Fruit fly (Drosophila melanogaster) whole organism, embryonic: Measurements from ENCODE around the gene CG13667.

Source experiments
- Antp ChIP-seq: fragments of 200-800 bp; sonication (Bioruptor generic); optimal IDR thresholded peaks from 3 replicates; lab custom pipeline; 2016; ENCODE audit warnings: missing biosample characterization, missing genetic modification characterization
- CG10147 ChIP-seq: fragments of 200-800 bp; sonication (Bioruptor generic); optimal IDR thresholded peaks from 2 replicates; lab custom pipeline; 2019; ENCODE audit warnings: missing biosample characterization, mild to moderate bottlenecking, missing genetic modification characterization, moderate library complexity
- CG10366 ChIP-seq: fragments of 200-800 bp; sonication (Bioruptor generic); IDR thresholded peaks from 2 replicates; pipeline ENCODE4 v1.3.6; 2022; ENCODE audit warnings: missing biosample characterization, missing genetic modification characterization
- CG11398 ChIP-seq: fragments of 200-800 bp; sonication (Bioruptor generic); optimal IDR thresholded peaks from 2 replicates; lab custom pipeline; 2016; ENCODE audit warnings: missing biosample characterization, missing genetic modification characterization
- CG13296 ChIP-seq: fragments of 200-800 bp; sonication (Bioruptor generic); optimal IDR thresholded peaks from 3 replicates; lab custom pipeline; 2018; ENCODE audit warnings: missing biosample characterization, mild to moderate bottlenecking, missing genetic modification characterization
- CG15073 ChIP-seq: fragments of 200-800 bp; sonication (Bioruptor generic); optimal IDR thresholded peaks from 2 replicates; lab custom pipeline; 2016; ENCODE audit warnings: missing biosample characterization, missing genetic modification characterization
- CG15601 ChIP-seq: fragments of 200-800 bp; sonication (Bioruptor generic); optimal IDR thresholded peaks from 3 replicates; lab custom pipeline; 2019; ENCODE audit warnings: missing biosample characterization, mild to moderate bottlenecking, missing genetic modification characterization, moderate library complexity
- CG1603 ChIP-seq: fragments of 200-800 bp; sonication (Bioruptor generic); optimal IDR thresholded peaks from 2 replicates; lab custom pipeline; 2019; ENCODE audit warnings: missing biosample characterization, mild to moderate bottlenecking, missing genetic modification characterization, moderate library complexity
- CG16813 ChIP-seq: fragments of 200-800 bp; sonication (Bioruptor generic); IDR thresholded peaks from 3 replicates; pipeline ENCODE4 v1.3.6; 2022; ENCODE audit warnings: missing biosample characterization, missing genetic modification characterization; ENCODE audit not compliant: partially characterized antibody
- CG16815 ChIP-seq: fragments of 200-800 bp; sonication (Bioruptor generic); optimal IDR thresholded peaks from 3 replicates; lab custom pipeline; 2017; ENCODE audit warnings: missing biosample characterization, mild to moderate bottlenecking, missing genetic modification characterization
- CG17361 ChIP-seq: fragments of 200-800 bp; sonication (Bioruptor generic); IDR thresholded peaks from 3 replicates; pipeline ENCODE4 v1.3.6; 2022; ENCODE audit warnings: missing biosample characterization, missing genetic modification characterization
- CG17385 ChIP-seq: fragments of 200-800 bp; sonication (Bioruptor generic); optimal IDR thresholded peaks from 3 replicates; lab custom pipeline; 2018; ENCODE audit warnings: missing biosample characterization, mild to moderate bottlenecking, missing genetic modification characterization
- CG32767 ChIP-seq: fragments of 200-800 bp; sonication (Bioruptor generic); IDR thresholded peaks from 2 replicates; pipeline ENCODE4 v1.3.6; 2022; ENCODE audit warnings: missing biosample characterization, missing genetic modification characterization
- CG42726 ChIP-seq: fragments of 200-800 bp; sonication (Bioruptor generic); IDR thresholded peaks from 2 replicates; pipeline ENCODE4 v1.3.6; 2022; ENCODE audit warnings: missing biosample characterization, missing genetic modification characterization; ENCODE audit not compliant: partially characterized antibody
- CG5180 ChIP-seq: fragments of 200-800 bp; sonication (Bioruptor generic); optimal IDR thresholded peaks from 3 replicates; lab custom pipeline; 2017; ENCODE audit warnings: missing biosample characterization, missing genetic modification characterization, mild to moderate bottlenecking, moderate library complexity, missing genetic modification reagents
- CG6765 ChIP-seq: fragments of 200-800 bp; sonication (Bioruptor generic); optimal IDR thresholded peaks from 3 replicates; lab custom pipeline; 2017; ENCODE audit warnings: missing biosample characterization, mild to moderate bottlenecking, missing genetic modification characterization
- CG6791 ChIP-seq: fragments of 200-800 bp; sonication (Bioruptor generic); IDR thresholded peaks from 3 replicates; pipeline ENCODE4 v1.3.6; 2022; ENCODE audit warnings: missing biosample characterization, missing genetic modification characterization; ENCODE audit not compliant: partially characterized antibody
- CG7357 ChIP-seq: fragments of 200-800 bp; sonication (Bioruptor generic); IDR thresholded peaks from 3 replicates; pipeline ENCODE4 v1.3.6; 2022; ENCODE audit warnings: missing biosample characterization, missing genetic modification characterization
- CG7839 ChIP-seq: fragments of 200-800 bp; sonication (Bioruptor generic); optimal IDR thresholded peaks from 3 replicates; lab custom pipeline; 2018; ENCODE audit warnings: missing biosample characterization, mild to moderate bottlenecking, missing genetic modification characterization, moderate library complexity
- CG8089 ChIP-seq: fragments of 200-800 bp; sonication (Bioruptor generic); optimal IDR thresholded peaks from 3 replicates; lab custom pipeline; 2016; ENCODE audit warnings: missing biosample characterization, missing genetic modification characterization
- CHES-1-like ChIP-seq: fragments of 200-800 bp; sonication (Bioruptor generic); optimal IDR thresholded peaks from 2 replicates; lab custom pipeline; 2016; ENCODE audit warnings: missing biosample characterization, missing genetic modification characterization
- Doc3 ChIP-seq: fragments of 200-800 bp; sonication (Bioruptor generic); IDR thresholded peaks from 3 replicates; pipeline ENCODE4 v1.3.6; 2022; ENCODE audit warnings: missing biosample characterization, missing genetic modification characterization; ENCODE audit not compliant: partially characterized antibody
- Hr78 ChIP-seq, 2 experiments: fragments of 200-800 bp in 1 of 2; fragments of >200 bp in 1 of 2; sonication (Bioruptor generic) in 1 of 2; optimal IDR thresholded peaks; 2 replicates each; lab custom pipeline; 2017 to 2019; ENCODE audit warnings: missing biosample characterization in 2 of 2, missing genetic modification characterization in 2 of 2, mild to moderate bottlenecking in 1 of 2, moderate library complexity in 1 of 2
- Hsf ChIP-seq: fragments of 200-800 bp; sonication (Bioruptor generic); optimal IDR thresholded peaks from 3 replicates; lab custom pipeline; 2016; ENCODE audit warnings: missing biosample characterization, missing genetic modification characterization
- NfI ChIP-seq: fragments of 200-800 bp; sonication (Bioruptor generic); optimal IDR thresholded peaks from 3 replicates; lab custom pipeline; 2018; ENCODE audit warnings: missing biosample characterization, mild to moderate bottlenecking, missing genetic modification characterization, moderate library complexity
- Oaz ChIP-seq: fragments of 200-800 bp; sonication (Bioruptor generic); IDR thresholded peaks from 2 replicates; pipeline ENCODE4 v1.3.6; 2022; ENCODE audit warnings: missing biosample characterization, missing genetic modification characterization
- Optix ChIP-seq: fragments of 200-800 bp; sonication (Bioruptor generic); IDR thresholded peaks from 3 replicates; pipeline ENCODE4 v1.3.6; 2022; ENCODE audit warnings: missing biosample characterization, missing genetic modification characterization
- Sry-δ ChIP-seq: fragments of 200-800 bp; sonication (Bioruptor generic); optimal IDR thresholded peaks from 2 replicates; lab custom pipeline; 2016; ENCODE audit warnings: missing biosample characterization, missing genetic modification characterization
- Stat92E ChIP-seq, 3 experiments: fragments of >200 bp in 2 of 3; fragments of 200-800 bp in 1 of 3; sonication (Bioruptor generic) in 1 of 3; optimal IDR thresholded peaks; 2 replicates each; lab custom pipeline; 2017 to 2019; ENCODE audit warnings: missing biosample characterization in 3 of 3, missing genetic modification characterization in 3 of 3, mild to moderate bottlenecking in 1 of 3, moderate library complexity in 1 of 3
- Tbp ChIP-seq: fragments of >200 bp; optimal IDR thresholded peaks from 2 replicates; lab custom pipeline; 2018; ENCODE audit warnings: missing biosample characterization, missing genetic modification characterization
- Vsx1 ChIP-seq: fragments of 200-800 bp; sonication (Bioruptor generic); optimal IDR thresholded peaks from 2 replicates; lab custom pipeline; 2017; ENCODE audit warnings: missing biosample characterization, mild to moderate bottlenecking, missing genetic modification characterization, missing genetic modification reagents
- bab2 ChIP-seq: fragments of 200-800 bp; sonication (Bioruptor generic); optimal IDR thresholded peaks from 2 replicates; lab custom pipeline; 2016; ENCODE audit warnings: missing biosample characterization, missing genetic modification characterization
- cad ChIP-seq: fragments of >200 bp; optimal IDR thresholded peaks from 2 replicates; lab custom pipeline; 2017; ENCODE audit warnings: missing biosample characterization, missing genetic modification characterization
- chinmo ChIP-seq: fragments of 200-800 bp; sonication (Bioruptor generic); IDR thresholded peaks from 4 replicates; pipeline ENCODE4 v1.3.6; 2022; ENCODE audit warnings: missing biosample characterization, missing genetic modification characterization; ENCODE audit not compliant: partially characterized antibody
- ci ChIP-seq: fragments of 200-800 bp; sonication (Bioruptor generic); IDR thresholded peaks from 3 replicates; pipeline ENCODE4 v1.3.6; 2022; ENCODE audit warnings: missing biosample characterization, missing genetic modification characterization
- croc ChIP-seq: fragments of 200-800 bp; sonication (Bioruptor generic); conservative IDR thresholded peaks from 3 replicates; pipeline ENCODE4 v1.3.6; 2022; ENCODE audit warnings: missing biosample characterization, missing genetic modification characterization
- hbn ChIP-seq: fragments of 200-800 bp; sonication (Bioruptor generic); IDR thresholded peaks from 2 replicates; pipeline ENCODE4 v1.3.6; 2022; ENCODE audit warnings: missing biosample characterization, missing genetic modification characterization; ENCODE audit not compliant: partially characterized antibody
- klu ChIP-seq: fragments of 200-800 bp; sonication (Bioruptor generic); IDR thresholded peaks from 2 replicates; pipeline ENCODE4 v1.3.6; 2022; ENCODE audit warnings: missing biosample characterization, missing genetic modification characterization
- lbe ChIP-seq: fragments of 200-800 bp; sonication (Bioruptor generic); optimal IDR thresholded peaks from 2 replicates; lab custom pipeline; 2016; ENCODE audit warnings: missing biosample characterization, mild to moderate bottlenecking, missing genetic modification characterization
- lmd ChIP-seq: fragments of 200-800 bp; sonication (Bioruptor generic); IDR thresholded peaks from 2 replicates; pipeline ENCODE4 v1.3.6; 2022; ENCODE audit warnings: missing biosample characterization, missing genetic modification characterization
- mirr ChIP-seq: fragments of 200-800 bp; sonication (Bioruptor generic); optimal IDR thresholded peaks from 3 replicates; lab custom pipeline; 2018; ENCODE audit warnings: missing biosample characterization, mild to moderate bottlenecking, missing genetic modification characterization
- org-1 ChIP-seq: fragments of 200-800 bp; sonication (Bioruptor generic); optimal IDR thresholded peaks from 2 replicates; lab custom pipeline; 2017; ENCODE audit warnings: missing biosample characterization, missing genetic modification characterization
- pfk ChIP-seq: fragments of 200-800 bp; sonication (Bioruptor generic); optimal IDR thresholded peaks from 2 replicates; lab custom pipeline; 2018; ENCODE audit warnings: missing biosample characterization, mild to moderate bottlenecking, missing genetic modification characterization, moderate library complexity
- sc ChIP-seq, 3 experiments: fragments of >200 bp in 2 of 3; fragments of 200-800 bp in 1 of 3; sonication (Bioruptor generic) in 1 of 3; optimal IDR thresholded peaks; 2 replicates in 2 of 3; 3 replicates in 1 of 3; lab custom pipeline; 2017; ENCODE audit warnings: mild to moderate bottlenecking in 1 of 3, missing biosample characterization in 1 of 3, missing genetic modification characterization in 1 of 3, missing genetic modification reagents in 1 of 3
- seq ChIP-seq: fragments of 200-800 bp; sonication (Bioruptor generic); IDR thresholded peaks from 2 replicates; pipeline ENCODE4 v1.3.6; 2022; ENCODE audit warnings: missing biosample characterization, missing genetic modification characterization
- slp2 ChIP-seq: fragments of 200-800 bp; sonication (Bioruptor generic); optimal IDR thresholded peaks from 2 replicates; lab custom pipeline; 2016; ENCODE audit warnings: missing biosample characterization, missing genetic modification characterization
- tap ChIP-seq: fragments of 200-800 bp; optimal IDR thresholded peaks from 3 replicates; lab custom pipeline; 2019; ENCODE audit warnings: missing biosample characterization, mild to moderate bottlenecking, missing genetic modification characterization, moderate library complexity
- tgo ChIP-seq: fragments of 200-800 bp; sonication (Bioruptor generic); IDR thresholded peaks from 3 replicates; pipeline ENCODE4 v1.3.6; 2022; ENCODE audit warnings: missing biosample characterization, missing genetic modification characterization
- zfh2 ChIP-seq: fragments of 200-800 bp; sonication (Bioruptor generic); optimal IDR thresholded peaks from 2 replicates; lab custom pipeline; 2016; ENCODE audit warnings: missing biosample characterization, missing genetic modification characterization

Gene CG13667

dm6 chr3L:8398763-8399445 lies 6.3 kb upstream of the CG13667 start (continued):
- TF ChIP-seq klu (GFP tag; lab: Robert Waterston, UW) = no peak
- TF ChIP-seq CG17385 = peak; percentile 35
- no peak for TF ChIP-seq CG15601 (tag; lab: Kevin White, UChicago)
- TF ChIP-seq CG13296 (GFP tag; lab: Kevin White, UChicago) = no peak
- TF ChIP-seq Antp = peak; percentile 34
- TF ChIP-seq org-1 (GFP tag; lab: Kevin White, UChicago) = no peak
- TF ChIP-seq sc (optimal IDR thresholded peaks at IDR 0.05; lab: Kevin White, UChicago) = no peak
- TF ChIP-seq sc (GFP tag; optimal IDR thresholded peaks at IDR 0.05; lab: Kevin White, UChicago) = no peak
- peak; percentile 36 for TF ChIP-seq Hsf
- no peak for TF ChIP-seq Doc3
- TF ChIP-seq NfI = no peak
- TF ChIP-seq Optix (GFP tag; lab: Robert Waterston, UW) = no peak; the same call in 1 of the 3 replicates
- 0 out of 3 replicates have a peak, but pooled peaks have one; percentile 25 for TF ChIP-seq CG6791 (GFP tag; lab: Robert Waterston, UW)
- TF ChIP-seq CG15073 = no peak
- no peak for TF ChIP-seq Vsx1
- no peak for TF ChIP-seq CG32767 (GFP tag; lab: Robert Waterston, UW)
- TF ChIP-seq CG7357 (GFP tag; lab: Robert Waterston, UW) = no peak
- no peak for TF ChIP-seq CG5180 (GFP tag; lab: Kevin White, UChicago)
- TF ChIP-seq CG8089 (GFP tag; lab: Kevin White, UChicago) = no peak
- TF ChIP-seq lbe (GFP tag; lab: Kevin White, UChicago) = peak; percentile 68
- no peak for TF ChIP-seq Stat92E (GFP tag; optimal IDR thresholded peaks at IDR 0.05; lab: Kevin White, UChicago)
- no peak for TF ChIP-seq pfk (GFP tag; lab: Kevin White, UChicago)
- TF ChIP-seq chinmo = no peak
- no peak for TF ChIP-seq cad (GFP tag; lab: Kevin White, UChicago)
- no peak for TF ChIP-seq CHES-1-like (GFP tag; lab: Kevin White, UChicago)
- no peak for TF ChIP-seq CG10147 (GFP tag; lab: Kevin White, UChicago)
- no peak for TF ChIP-seq slp2 (GFP tag; lab: Kevin White, UChicago)
- no peak for TF ChIP-seq CG42726 (GFP tag; lab: Robert Waterston, UW)
- TF ChIP-seq hbn (GFP tag; lab: Robert Waterston, UW) = no peak
- TF ChIP-seq Tbp = no peak
- TF ChIP-seq bab2 (GFP tag; lab: Kevin White, UChicago) = peak; percentile 12
- no peak for TF ChIP-seq CG7839 (tag; lab: Kevin White, UChicago)
- TF ChIP-seq CG16813 = no peak
- TF ChIP-seq seq (GFP tag; lab: Robert Waterston, UW) = no peak
- TF ChIP-seq CG11398 = no peak
- TF ChIP-seq lmd (GFP tag; lab: Robert Waterston, UW) = peak; percentile 32; the same call in 1 of the 2 replicates
- no peak for TF ChIP-seq CG17361 (GFP tag; lab: Robert Waterston, UW)
- no peak for TF ChIP-seq Hr78 (GFP tag; optimal IDR thresholded peaks at IDR 0.05; lab: Kevin White, UChicago)
- TF ChIP-seq tap = no peak
- TF ChIP-seq CG1603 (tag; lab: Kevin White, UChicago) = peak; percentile 66
- no peak for TF ChIP-seq CG6765 (GFP tag; lab: Kevin White, UChicago)
- peak; percentile 29 for TF ChIP-seq zfh2 (GFP tag; lab: Kevin White, UChicago)
- no peak for TF ChIP-seq Sry-δ
- peak; percentile 32; the same call in 1 of the 2 replicates for TF ChIP-seq CG10366 (GFP tag; lab: Robert Waterston, UW)
- no peak for TF ChIP-seq croc (GFP tag; lab: Robert Waterston, UW)
- no peak for TF ChIP-seq Oaz (GFP tag; lab: Robert Waterston, UW)
- TF ChIP-seq CG16815 (GFP tag; lab: Kevin White, UChicago) = peak; percentile 49
- TF ChIP-seq tgo (GFP tag; lab: Robert Waterston, UW) = no peak
- TF ChIP-seq ci = no peak; the same call in 2 of the 3 replicates
- TF ChIP-seq mirr = no peak
